Worm (Caenorhabditis elegans): ENCODE results near the gene ugt-37.

- no peak for TF ChIP-seq mxl-3 (GFP tag; optimal IDR thresholded peaks at IDR 0.05)
- no peak for TF ChIP-seq ama-1 (optimal IDR thresholded peaks at IDR 0.05)
- no peak for TF ChIP-seq nhr-237 (tag; optimal IDR thresholded peaks at IDR 0.05)
- no peak for TF ChIP-seq attf-4 (tag; optimal IDR thresholded peaks at IDR 0.05)
- no peak for TF ChIP-seq skn-1 (tag; optimal IDR thresholded peaks at IDR 0.05)
These were observed 41.9 kb downstream of the ugt-37 start, which contains the start of gene odr-2 for ce11 chrV:7103247-7103646.

All from whole organism, L4 larva.